Worm (Caenorhabditis elegans) whole organism, early embryonic: Measurements from ENCODE around the gene ifb-1.
A peak's percentile ranks its signal among the peaks of the same experiment; 100 is the strongest.

Source experiments
- ama-1 ChIP-seq: fragments of 150-350 bp; optimal IDR thresholded peaks from 2 replicates; lab custom pipeline; 2014
- tbx-37 ChIP-seq: fragments of 200-800 bp; sonication (Bioruptor generic); conservative IDR thresholded peaks from 2 replicates; pipeline ENCODE4 v1.3.6; 2022; ENCODE audit warnings: missing genetic modification reagents, missing genetic modification characterization, missing compliant biosample characterization
- tra-4 ChIP-seq: sonication (generic microtip); optimal IDR thresholded peaks from 2 replicates; lab custom pipeline; 2017; ENCODE audit warnings: missing genetic modification characterization, missing compliant biosample characterization

DNA sequence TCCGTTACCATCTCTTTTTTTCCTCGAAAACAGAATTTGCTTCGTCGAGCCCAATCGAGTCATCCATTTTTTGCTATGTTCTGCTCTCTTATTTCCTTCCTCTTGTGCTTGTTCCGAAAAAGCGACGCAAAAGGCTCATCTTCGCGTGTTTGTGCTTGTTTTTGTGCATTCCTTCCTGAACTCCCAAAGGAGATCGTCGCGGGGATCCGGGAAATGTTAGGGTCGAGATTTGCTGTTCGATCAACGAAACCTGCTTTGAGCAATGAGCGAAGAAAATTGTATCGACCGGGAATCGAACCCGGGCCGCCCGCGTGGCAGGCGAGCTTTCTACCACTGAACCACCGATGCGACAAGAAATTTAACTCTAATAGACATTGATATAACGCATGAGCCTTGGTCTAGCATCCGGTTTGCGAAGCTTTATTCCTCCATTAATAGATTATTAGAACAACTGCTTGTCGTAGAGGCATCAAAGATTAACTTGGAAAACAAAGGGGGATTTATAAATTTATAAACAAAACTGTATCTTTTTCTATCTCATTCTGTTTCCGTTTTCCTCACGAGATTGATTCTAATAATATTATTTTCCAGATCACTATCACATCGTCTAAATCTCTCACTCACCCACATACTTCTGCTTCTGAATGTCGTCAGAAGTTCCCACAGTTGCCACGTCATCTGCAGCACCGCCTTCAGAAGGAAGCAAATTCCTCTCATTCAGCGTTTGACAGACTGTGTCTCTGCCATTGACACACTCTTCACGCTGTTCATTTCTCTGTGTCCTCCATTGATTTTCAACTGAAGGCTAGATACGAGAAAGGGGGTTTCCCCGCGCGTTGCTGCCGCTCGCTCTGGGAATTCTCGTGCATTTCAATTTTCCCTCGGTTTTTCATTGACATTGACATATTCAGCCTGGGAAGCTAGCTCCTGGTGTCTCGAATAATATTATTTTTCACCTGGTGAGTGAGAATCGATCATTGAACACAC, 16.8 kb downstream of the ifb-1 start, which contains the start of gene K05F1.6:
- TF ChIP-seq tbx-37 (GFP tag; lab: Robert Waterston, UW) (peak; percentile 17; the same call in 1 of the 2 replicates), ama-1 (lab: Kevin White, UChicago) (no peak), tra-4 (no peak)
